In genomic region chr3L:9838534-9838933, dm6 we compare ENCODE assay signal across 5 fruit fly cellular contexts.
A peak's percentile ranks its signal among the peaks of the same experiment; 100 is the strongest.
TF ChIP-seq lines count a peak whose summit lies in the region.

TSS of gene Cdk8 (minus strand) at chr3L:9838670.

- TF ChIP-seq CTCF in whole organism, embryonic (GFP tag; optimal IDR thresholded peaks at IDR 0.05; lab: Kevin White, UChicago), result no peak

TF ChIP-seq in whole organism, adult, 20 proteins besides CTCF, POLR2A, EP300 and RAD21 (continues in another document):
- TF ChIP-seq cic (GFP tag; optimal IDR thresholded peaks at IDR 0.05; lab: Kevin White, UChicago), result no peak
- peak; percentile 5 for TF ChIP-seq CG33017 (tag; optimal IDR thresholded peaks at IDR 0.05; lab: Kevin White, UChicago)
- no peak for TF ChIP-seq CG12768 (GFP tag; optimal IDR thresholded peaks at IDR 0.05; lab: Kevin White, UChicago)
- TF ChIP-seq bab1 (GFP tag; optimal IDR thresholded peaks at IDR 0.05; lab: Kevin White, UChicago), result peak; percentile 24
- no peak for TF ChIP-seq CG7045 (GFP tag; optimal IDR thresholded peaks at IDR 0.05; lab: Kevin White, UChicago)
- TF ChIP-seq toe (GFP tag; optimal IDR thresholded peaks at IDR 0.05; lab: Kevin White, UChicago), result no peak
- TF ChIP-seq CG14711 (tag; optimal IDR thresholded peaks at IDR 0.05; lab: Kevin White, UChicago), result peak; percentile 42
- no peak for TF ChIP-seq pad (GFP tag; optimal IDR thresholded peaks at IDR 0.05; lab: Kevin White, UChicago)
- no peak for TF ChIP-seq Hr96 (GFP tag; optimal IDR thresholded peaks at IDR 0.05; lab: Kevin White, UChicago)
- TF ChIP-seq CG7101 (tag; optimal IDR thresholded peaks at IDR 0.05; lab: Kevin White, UChicago), result peak; percentile 0
- no peak for TF ChIP-seq CG5204 (GFP tag; optimal IDR thresholded peaks at IDR 0.05; lab: Kevin White, UChicago)
- no peak for TF ChIP-seq Crg-1 (GFP tag; optimal IDR thresholded peaks at IDR 0.05; lab: Kevin White, UChicago)
- no peak for TF ChIP-seq ovo (GFP tag; optimal IDR thresholded peaks at IDR 0.05; lab: Kevin White, UChicago)
- TF ChIP-seq CG1620 (GFP tag; optimal IDR thresholded peaks at IDR 0.05; lab: Kevin White, UChicago), result no peak
- TF ChIP-seq CG11617 (GFP tag; optimal IDR thresholded peaks at IDR 0.05; lab: Kevin White, UChicago), result no peak
- TF ChIP-seq Clk (GFP tag; optimal IDR thresholded peaks at IDR 0.05; lab: Kevin White, UChicago), result no peak
- peak; percentile 8 for TF ChIP-seq Mnt (GFP tag; optimal IDR thresholded peaks at IDR 0.05; lab: Kevin White, UChicago)
- TF ChIP-seq cnc (optimal IDR thresholded peaks at IDR 0.05; lab: Kevin White, UChicago), result no peak
- no peak for TF ChIP-seq tj (GFP tag; optimal IDR thresholded peaks at IDR 0.05; lab: Kevin White, UChicago)

TF ChIP-seq in whole organism, embryonic, 481 proteins besides CTCF, POLR2A, EP300 and RAD21 (continues in another document):
- TF ChIP-seq CG15011 (GFP tag; optimal IDR thresholded peaks at IDR 0.05; lab: Kevin White, UChicago), result no peak
- TF ChIP-seq CG4730 (GFP tag; IDR thresholded peaks at IDR 0.05; lab: Robert Waterston, UW), result no peak
- no peak for TF ChIP-seq inv (GFP tag; IDR thresholded peaks at IDR 0.05; lab: Robert Waterston, UW; ENCODE audit: partially characterized antibody)
- no peak for TF ChIP-seq CG13123 (GFP tag; optimal IDR thresholded peaks at IDR 0.05; lab: Kevin White, UChicago)
- TF ChIP-seq CG14014 (GFP tag; IDR thresholded peaks at IDR 0.05; lab: Robert Waterston, UW), result no peak
- no peak for TF ChIP-seq cato (GFP tag; optimal IDR thresholded peaks at IDR 0.05; lab: Kevin White, UChicago; ENCODE audit: borderline replicate concordance)
- TF ChIP-seq Bdp1 (GFP tag; optimal IDR thresholded peaks at IDR 0.05; lab: Kevin White, UChicago), result no peak
- TF ChIP-seq sna (GFP tag; IDR thresholded peaks at IDR 0.05; lab: Robert Waterston, UW; ENCODE audit: partially characterized antibody), result no peak
- TF ChIP-seq CG7372 (GFP tag; IDR thresholded peaks at IDR 0.05; lab: Robert Waterston, UW), result no peak
- TF ChIP-seq Poxn (GFP tag; IDR thresholded peaks at IDR 0.05; lab: Robert Waterston, UW), result no peak
- TF ChIP-seq CG15269 (tag; optimal IDR thresholded peaks at IDR 0.05; lab: Kevin White, UChicago), result peak; percentile 52
- TF ChIP-seq Lim3 (GFP tag; IDR thresholded peaks at IDR 0.05; lab: Robert Waterston, UW), result no peak
- TF ChIP-seq CG18011 (GFP tag; optimal IDR thresholded peaks at IDR 0.05; lab: Kevin White, UChicago), result no peak
- no peak for TF ChIP-seq CG17802 (tag; optimal IDR thresholded peaks at IDR 0.05; lab: Kevin White, UChicago)
- TF ChIP-seq hth (optimal IDR thresholded peaks at IDR 0.05; lab: Kevin White, UChicago), result no peak
- TF ChIP-seq Hmx (GFP tag; optimal IDR thresholded peaks at IDR 0.05; lab: Kevin White, UChicago), result no peak
- TF ChIP-seq Atf-2 (GFP tag; optimal IDR thresholded peaks at IDR 0.05; lab: Kevin White, UChicago), result no peak
- TF ChIP-seq Fer2 (tag; optimal IDR thresholded peaks at IDR 0.05; lab: Kevin White, UChicago), result no peak
- TF ChIP-seq CG13424 (tag; optimal IDR thresholded peaks at IDR 0.05; lab: Kevin White, UChicago), result peak; percentile 56

TF ChIP-seq in whole organism, prepupa, 60 proteins besides CTCF, POLR2A, EP300 and RAD21:
- TF ChIP-seq CG3032 (tag; optimal IDR thresholded peaks at IDR 0.05; lab: Kevin White, UChicago) (peak; percentile 33), Gug (GFP tag; IDR thresholded peaks at IDR 0.05; lab: Robert Waterston, UW) (no peak), CG11762 (GFP tag; optimal IDR thresholded peaks at IDR 0.05; lab: Kevin White, UChicago; ENCODE audit: insufficient read depth) (no peak), lz (GFP tag; optimal IDR thresholded peaks at IDR 0.05; lab: Kevin White, UChicago) (peak; percentile 15), Blimp-1 (GFP tag; optimal IDR thresholded peaks at IDR 0.05; lab: Kevin White, UChicago) (no peak), Eip78C (GFP tag; lab: Kevin White, UChicago) (peak; percentile 67), esn (GFP tag; optimal IDR thresholded peaks at IDR 0.05; lab: Kevin White, UChicago) (peak; percentile 50), CG34406 (GFP tag; optimal IDR thresholded peaks at IDR 0.05; lab: Kevin White, UChicago) (no peak), CG15336 (GFP tag; IDR thresholded peaks at IDR 0.05; lab: Robert Waterston, UW) (no peak), svp (GFP tag; lab: Kevin White, UChicago) (peak; percentile 43), cyc (GFP tag; optimal IDR thresholded peaks at IDR 0.05; lab: Kevin White, UChicago) (peak; percentile 11), CG6163 (GFP tag; IDR thresholded peaks at IDR 0.05; lab: Robert Waterston, UW) (peak; percentile 21; the same call in 1 of the 3 replicates), CG31627 (GFP tag; optimal IDR thresholded peaks at IDR 0.05; lab: Kevin White, UChicago) (peak; percentile 23), Sox14 (GFP tag; optimal IDR thresholded peaks at IDR 0.05; lab: Kevin White, UChicago) (peak; percentile 14), achi (GFP tag; optimal IDR thresholded peaks at IDR 0.05; lab: Kevin White, UChicago) (no peak), Smox (GFP tag; optimal IDR thresholded peaks at IDR 0.05; lab: Kevin White, UChicago) (no peak)

TF ChIP-seq in whole organism, pupa, 21 proteins besides CTCF, POLR2A, EP300 and RAD21:
- TF ChIP-seq Snoo (tag; optimal IDR thresholded peaks at IDR 0.05; lab: Kevin White, UChicago) (no peak), Ets98B (GFP tag; IDR thresholded peaks at IDR 0.05; lab: Robert Waterston, UW) (no peak), CG12605 (GFP tag; IDR thresholded peaks at IDR 0.05; lab: Robert Waterston, UW) (no peak), CG34367 (tag; optimal IDR thresholded peaks at IDR 0.05; lab: Kevin White, UChicago) (no peak), fd96Ca (GFP tag; IDR thresholded peaks at IDR 0.05; lab: Robert Waterston, UW) (no peak), CG10348 (GFP tag; IDR thresholded peaks at IDR 0.05; lab: Robert Waterston, UW) (no peak), Pif1A (GFP tag; optimal IDR thresholded peaks at IDR 0.05; lab: Kevin White, UChicago) (no peak), CG8301 (tag; optimal IDR thresholded peaks at IDR 0.05; lab: Kevin White, UChicago) (no peak), CG17806 (tag; optimal IDR thresholded peaks at IDR 0.05; lab: Kevin White, UChicago) (peak; percentile 5), CG14655 (GFP tag; optimal IDR thresholded peaks at IDR 0.05; lab: Kevin White, UChicago) (no peak), CG32121 (GFP tag; IDR thresholded peaks at IDR 0.05; lab: Robert Waterston, UW) (peak; percentile 38; the same call in 1 of the 2 replicates), CG13204 (GFP tag; optimal IDR thresholded peaks at IDR 0.05; lab: Kevin White, UChicago) (no peak), CG15710 (tag; optimal IDR thresholded peaks at IDR 0.05; lab: Kevin White, UChicago) (peak; percentile 5), D1 (tag; optimal IDR thresholded peaks at IDR 0.05; lab: Kevin White, UChicago) (peak; percentile 53), CG4496 (GFP tag; IDR thresholded peaks at IDR 0.05; lab: Robert Waterston, UW) (no peak), CG9948 (tag; optimal IDR thresholded peaks at IDR 0.05; lab: Kevin White, UChicago) (no peak), EcR (GFP tag; optimal IDR thresholded peaks at IDR 0.05; lab: Kevin White, UChicago) (no peak), CG8159 (tag; optimal IDR thresholded peaks at IDR 0.05; lab: Kevin White, UChicago) (no peak), Pif1B (GFP tag; optimal IDR thresholded peaks at IDR 0.05; lab: Kevin White, UChicago) (no peak), gl (tag; optimal IDR thresholded peaks at IDR 0.05; lab: Kevin White, UChicago) (no peak), rn (GFP tag; IDR thresholded peaks at IDR 0.05; lab: Robert Waterston, UW) (no peak)

TF ChIP-seq in whole organism, wandering third instar larva, 38 proteins besides CTCF, POLR2A, EP300 and RAD21:
- no peak for TF ChIP-seq Rel (GFP tag; optimal IDR thresholded peaks at IDR 0.05; lab: Kevin White, UChicago)
- TF ChIP-seq Rel (tag; optimal IDR thresholded peaks at IDR 0.05; lab: Kevin White, UChicago), result no peak
- peak; percentile 55 for TF ChIP-seq Myc (optimal IDR thresholded peaks at IDR 0.05; lab: Kevin White, UChicago)
- TF ChIP-seq Abd-B (GFP tag; optimal IDR thresholded peaks at IDR 0.05; lab: Kevin White, UChicago), result no peak
- TF ChIP-seq lola (GFP tag; optimal IDR thresholded peaks at IDR 0.05; lab: Kevin White, UChicago), result no peak
- TF ChIP-seq sv (GFP tag; optimal IDR thresholded peaks at IDR 0.05; lab: Kevin White, UChicago), result peak; percentile 2
- no peak for TF ChIP-seq ey (GFP tag; optimal IDR thresholded peaks at IDR 0.05; lab: Kevin White, UChicago)
- no peak for TF ChIP-seq pan (optimal IDR thresholded peaks at IDR 0.05; lab: Kevin White, UChicago)
- TF ChIP-seq N (GFP tag; optimal IDR thresholded peaks at IDR 0.05; lab: Kevin White, UChicago), result no peak
